Worm (Caenorhabditis elegans): ENCODE measurements around the gene D1025.10.

D1025.10 gene

DNA sequence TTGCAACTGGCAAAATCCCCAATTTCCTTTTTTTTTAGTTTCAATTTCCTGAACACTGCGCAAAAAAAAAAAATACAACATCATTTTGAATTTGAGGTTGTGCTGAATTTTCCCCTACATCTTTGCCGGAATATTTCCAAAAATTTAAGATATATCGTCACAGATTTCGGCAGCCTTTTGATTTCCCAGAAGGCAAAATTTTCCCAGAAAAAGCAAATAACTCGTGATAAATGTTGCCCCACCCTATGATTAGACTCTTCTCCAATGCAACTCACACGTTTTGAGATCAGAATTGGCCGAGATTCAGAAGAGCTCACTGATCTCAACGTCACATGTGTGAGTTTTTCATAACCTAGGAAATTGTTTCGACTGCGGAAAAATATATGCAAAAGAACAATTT lies 24.2 kb upstream of the D1025.10 start:
- TF ChIP-seq unc-62 (GFP tag; optimal IDR thresholded peaks at IDR 0.05): no peak

DNA sequence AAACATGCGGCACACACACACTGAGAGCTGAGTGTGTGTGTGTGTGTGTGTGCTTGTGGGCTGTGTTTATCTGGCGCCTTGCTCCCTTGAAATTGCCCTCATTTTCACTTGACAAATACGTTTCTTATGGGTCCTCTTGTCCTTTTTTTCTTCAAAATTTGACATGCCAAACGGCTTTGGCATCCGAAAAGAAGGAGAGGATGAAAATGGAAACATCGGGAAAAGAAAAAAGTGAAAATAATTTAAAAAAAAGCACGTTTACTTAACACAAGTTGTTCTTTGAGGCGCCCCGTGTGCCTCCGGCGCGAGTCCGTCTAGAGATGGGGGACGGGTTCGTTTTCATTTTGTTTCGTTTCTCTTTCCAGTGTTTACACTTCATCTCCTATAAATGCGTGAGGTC lies 21.6 kb upstream of the D1025.10 start:
- TF ChIP-seq unc-62 (GFP tag; optimal IDR thresholded peaks at IDR 0.05): no peak

DNA sequence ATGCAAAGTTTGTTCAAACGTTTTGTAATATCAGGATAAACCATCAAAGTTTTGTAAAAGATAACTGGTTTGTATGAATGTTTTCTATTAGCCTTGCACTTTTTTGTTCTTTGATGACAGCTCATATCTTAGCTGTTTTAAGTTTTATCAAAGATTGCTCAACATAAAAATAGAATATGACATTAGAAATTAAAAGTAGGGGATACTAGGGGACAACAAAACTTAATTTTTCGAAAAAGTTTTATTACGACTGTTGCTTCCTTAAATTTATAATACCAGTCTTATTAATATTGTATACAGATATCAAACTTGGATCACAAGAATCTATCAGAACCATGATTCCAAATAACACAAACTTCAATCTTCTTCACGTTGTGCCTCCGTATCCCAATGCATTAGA lies 20.9 kb upstream of the D1025.10 start, which contains the start of gene ztf-14:
ztf-14 (plus strand) TSS at position 301 of the 400 bp plus-strand sequence.
- TF ChIP-seq unc-62 (GFP tag; optimal IDR thresholded peaks at IDR 0.05): no peak

DNA sequence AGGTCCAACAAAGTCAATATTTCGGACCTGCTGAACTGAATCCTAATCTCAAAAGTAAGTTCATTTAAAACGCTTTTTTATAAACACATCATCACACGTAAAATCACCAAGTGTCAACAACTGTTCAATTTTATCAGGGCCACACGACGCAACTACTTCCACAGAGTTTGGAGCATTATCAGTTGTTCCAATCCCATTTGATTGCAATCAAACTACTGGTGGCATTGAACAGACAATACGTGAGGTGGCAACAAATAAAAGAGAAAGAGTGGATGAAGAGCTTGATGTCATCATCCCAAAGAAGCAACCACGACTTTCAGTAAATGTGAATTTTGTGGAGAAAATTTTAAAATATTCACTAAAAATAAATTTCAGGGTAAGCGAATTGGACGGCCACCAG lies 20.1 kb upstream of the D1025.10 start:
- TF ChIP-seq unc-62 (GFP tag; optimal IDR thresholded peaks at IDR 0.05): no peak

DNA sequence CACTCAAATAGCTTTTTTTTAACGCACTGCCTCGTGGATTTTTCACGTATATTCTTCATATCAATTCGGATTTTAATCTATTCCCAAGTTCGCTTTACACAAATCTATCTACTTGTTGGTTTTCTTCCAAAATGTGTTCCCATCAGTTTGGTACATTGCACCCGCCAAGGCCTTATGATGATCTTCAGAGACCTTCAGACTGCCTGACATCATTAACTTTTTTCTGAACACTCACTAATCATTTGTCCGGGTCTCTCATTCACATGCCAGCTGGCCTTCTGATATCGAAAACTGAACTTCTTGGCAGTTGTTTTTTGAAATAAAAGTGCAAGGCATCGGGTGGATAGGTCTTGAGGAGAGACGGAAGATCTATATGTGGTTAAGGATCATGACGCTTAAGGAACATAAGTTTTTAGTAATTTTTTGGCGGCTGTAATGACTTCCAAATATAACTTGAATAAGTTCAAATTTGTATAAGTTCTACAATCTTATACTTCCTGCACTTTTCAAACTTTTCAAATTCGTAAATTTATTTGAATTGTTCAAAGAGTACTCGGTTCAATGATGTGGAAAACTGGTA lies 16.7 kb upstream of the D1025.10 start:
- no peak for TF ChIP-seq unc-62 (GFP tag; optimal IDR thresholded peaks at IDR 0.05)

DNA sequence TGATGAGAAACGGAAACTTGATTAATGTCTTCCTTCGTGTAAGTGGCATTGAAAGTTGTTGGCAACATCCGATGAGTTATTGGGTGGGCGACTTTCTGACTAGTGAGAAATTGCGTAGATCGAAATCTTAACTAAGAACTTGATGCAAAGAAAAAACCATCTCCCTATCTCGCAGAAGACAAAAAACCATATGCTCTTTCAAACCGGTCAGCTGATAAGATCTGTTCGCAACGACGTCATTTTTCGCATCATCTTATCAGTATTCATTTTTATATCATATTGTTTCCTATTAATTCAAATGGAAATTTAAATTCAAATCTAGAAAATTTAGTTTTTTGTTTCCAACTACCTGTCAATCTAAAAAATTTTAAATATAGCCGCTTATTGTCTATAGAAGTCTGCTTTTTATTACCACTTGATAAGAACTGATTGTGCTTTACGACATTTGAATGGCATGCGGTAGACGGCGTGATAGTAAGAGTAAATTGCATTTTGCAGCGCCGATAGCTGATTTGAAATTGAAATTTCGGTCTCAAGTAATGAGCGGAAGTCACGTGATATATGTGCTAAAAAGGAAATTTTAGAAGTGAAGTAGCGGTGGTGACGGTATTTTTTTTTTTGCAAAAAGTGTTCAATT lies 16.1 kb upstream of the D1025.10 start:
- no peak for TF ChIP-seq unc-62 (GFP tag; optimal IDR thresholded peaks at IDR 0.05)

DNA sequence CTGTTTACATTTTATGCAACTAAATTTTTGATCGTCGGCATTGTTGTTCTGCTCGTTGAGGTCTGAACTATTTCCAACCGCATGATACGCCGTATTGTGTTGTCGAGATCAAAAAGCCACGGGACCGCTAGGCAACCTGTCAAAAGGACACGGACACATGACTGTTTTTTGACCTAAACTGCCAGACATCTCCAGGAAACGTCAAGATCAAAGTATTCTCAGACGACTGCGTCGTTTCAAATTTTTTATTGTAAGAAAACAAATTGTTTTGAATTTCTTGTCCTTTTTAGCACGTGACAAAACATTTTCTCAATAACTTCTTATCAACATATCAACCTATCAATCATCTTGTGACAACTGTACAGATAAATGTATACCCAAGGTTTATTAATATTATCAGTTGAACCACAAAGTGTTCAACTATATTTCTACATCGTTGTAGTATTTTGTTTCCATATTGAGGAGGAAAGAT lies 14.5 kb upstream of the D1025.10 start:
- no peak for TF ChIP-seq unc-62 (GFP tag; optimal IDR thresholded peaks at IDR 0.05)

DNA sequence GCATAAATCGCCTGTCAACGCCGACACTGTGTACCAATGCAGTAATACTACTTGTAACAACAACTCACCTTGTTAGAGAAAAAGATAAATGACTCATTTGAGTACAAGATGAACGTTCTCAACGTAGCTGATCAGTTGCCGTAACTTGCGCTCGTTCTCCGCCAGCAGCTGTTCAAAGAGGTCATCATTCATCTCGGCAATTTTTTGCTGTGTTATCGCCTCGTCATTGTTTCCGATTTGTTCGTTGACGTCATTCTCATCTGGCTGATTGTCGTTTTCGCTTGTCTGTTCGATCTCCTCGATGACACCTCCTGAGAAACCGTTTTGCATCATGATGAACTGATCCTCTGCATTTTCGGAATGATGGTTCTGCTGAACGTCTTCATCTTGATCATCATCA lies 13.4 kb upstream of the D1025.10 start:
- no peak for TF ChIP-seq unc-62 (GFP tag; optimal IDR thresholded peaks at IDR 0.05)

DNA sequence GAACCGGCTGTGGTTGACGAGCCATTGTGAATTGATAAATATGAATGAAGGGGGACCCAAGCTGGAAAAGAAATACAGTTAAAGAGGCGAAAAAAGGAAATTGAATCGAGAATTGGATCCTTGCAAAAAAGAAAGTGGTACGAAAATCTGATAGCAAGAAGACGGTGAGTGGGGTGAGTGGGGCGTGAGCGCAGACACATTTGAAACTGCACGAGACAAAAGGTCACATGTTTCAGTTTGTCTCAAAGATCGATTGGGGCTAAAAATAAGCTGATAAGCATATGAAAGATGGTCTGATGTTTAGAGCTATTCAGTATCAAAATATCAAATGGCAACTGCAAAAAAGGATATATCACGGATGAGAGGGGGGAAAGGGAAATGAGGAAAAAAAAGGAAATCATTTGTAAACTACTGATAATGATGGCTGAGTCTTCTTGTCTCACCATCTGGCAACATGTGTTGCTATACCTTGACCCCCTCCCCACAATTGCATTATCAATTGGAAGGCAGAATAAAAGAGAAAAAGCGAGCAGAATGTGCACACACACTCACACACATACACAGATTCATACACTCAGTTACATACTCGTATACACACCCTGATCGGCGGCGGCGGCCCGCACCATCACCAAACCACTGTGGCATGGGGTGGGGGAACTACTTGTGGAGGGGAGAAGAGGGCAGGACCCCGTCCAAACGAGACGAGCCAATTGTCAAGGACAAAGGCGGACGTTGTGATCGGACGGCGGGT lies 12.7 kb upstream of the D1025.10 start, which contains the start of gene M163.1:
M163.1 (minus strand) TSS at position 25 of the 751 bp plus-strand sequence.
- TF ChIP-seq unc-62 (GFP tag; optimal IDR thresholded peaks at IDR 0.05): no peak

DNA sequence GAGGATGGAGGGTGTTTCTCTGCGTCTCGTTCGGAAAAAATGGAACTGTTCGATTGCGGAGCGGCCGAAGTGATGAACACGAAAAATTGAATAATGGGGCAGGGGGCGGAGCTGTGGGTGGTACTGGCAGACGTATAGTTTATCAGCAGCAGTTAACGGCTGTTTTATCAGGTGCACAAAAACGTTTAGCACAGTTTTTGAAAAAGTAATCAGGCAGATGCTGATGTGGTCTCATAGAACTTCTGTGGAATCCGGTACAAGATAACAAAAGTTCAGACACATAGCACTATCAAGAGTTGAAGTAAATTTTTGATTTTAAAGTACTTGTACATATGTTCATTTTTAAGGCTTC lies 12.1 kb upstream of the D1025.10 start:
- TF ChIP-seq unc-62 (GFP tag; optimal IDR thresholded peaks at IDR 0.05): no peak

DNA sequence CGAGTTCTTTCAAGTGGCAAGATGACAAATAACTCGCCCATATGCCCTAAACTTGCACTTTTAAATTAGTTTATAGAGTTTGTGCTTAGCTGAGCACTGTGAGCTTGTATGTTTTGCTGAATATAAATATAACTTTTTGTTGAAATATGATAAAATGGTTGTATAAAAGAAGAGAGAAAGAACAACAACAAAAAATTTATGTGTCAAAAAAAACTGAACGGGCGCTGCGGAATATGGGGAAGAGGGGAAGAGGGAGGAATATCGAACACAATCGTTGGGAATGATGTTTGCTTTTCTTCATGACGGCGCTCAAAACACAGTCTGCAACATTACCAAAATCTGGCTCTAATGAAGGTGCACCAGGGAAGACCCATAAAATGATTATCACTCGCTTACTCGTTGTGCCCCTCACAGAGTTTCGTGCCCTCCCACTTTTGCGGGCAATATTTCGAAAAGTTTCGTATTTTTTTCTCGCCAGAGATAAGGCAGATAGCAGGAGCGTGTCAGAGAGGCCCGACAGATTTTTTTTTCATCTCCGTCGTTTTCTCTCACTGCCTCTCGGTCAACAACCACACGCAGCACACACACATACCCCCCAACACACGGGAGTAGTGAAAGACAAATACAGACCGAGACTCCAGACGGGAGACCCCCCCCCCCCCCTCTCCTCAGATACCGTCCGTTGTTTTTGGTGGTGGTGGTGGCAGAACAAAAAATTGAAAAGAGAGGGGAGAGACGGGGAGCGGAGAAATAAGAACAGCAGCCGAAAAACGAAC lies 10.9 kb upstream of the D1025.10 start:
- no peak for TF ChIP-seq unc-62 (GFP tag; optimal IDR thresholded peaks at IDR 0.05)

DNA sequence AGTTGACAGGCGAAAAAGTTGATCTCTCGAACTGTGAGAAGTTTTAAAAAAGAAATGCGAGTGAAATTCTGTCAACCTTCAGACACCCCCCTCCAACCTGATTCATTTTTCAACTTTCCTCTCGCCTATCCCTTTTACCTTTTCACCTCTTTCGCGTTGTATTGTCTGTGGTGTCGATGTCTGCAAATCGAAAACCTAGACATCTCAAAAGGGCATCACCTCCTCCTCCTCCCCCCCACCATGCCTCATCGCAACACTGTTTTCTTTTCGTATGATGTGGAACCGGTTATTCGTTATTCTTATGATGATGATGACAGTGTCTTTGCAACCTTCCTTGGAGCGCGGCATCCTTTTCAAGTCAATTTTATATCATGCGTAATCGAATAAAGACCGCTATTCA lies 8.7 kb upstream of the D1025.10 start:
- no peak for TF ChIP-seq unc-62 (GFP tag; optimal IDR thresholded peaks at IDR 0.05)

DNA sequence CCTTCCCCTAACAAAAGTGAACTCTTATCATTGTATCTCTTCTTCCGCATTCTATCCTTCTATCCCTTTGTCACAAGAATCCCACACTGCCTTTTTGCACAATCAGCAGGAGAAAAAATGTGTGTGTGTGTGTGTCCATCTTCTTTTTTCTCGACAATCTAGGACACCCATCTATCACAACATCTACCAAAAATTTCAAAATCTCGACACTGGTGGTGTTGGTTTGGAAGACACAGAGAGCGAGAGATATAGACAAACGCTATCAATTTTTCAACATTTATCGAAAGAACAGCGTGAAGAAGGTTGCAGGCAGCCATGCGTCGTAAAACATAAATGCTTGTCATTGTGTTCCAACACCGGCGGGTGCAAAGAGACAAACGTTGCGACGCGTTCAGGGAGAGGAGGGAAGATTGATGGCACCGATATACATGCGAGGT lies 7.8 kb upstream of the D1025.10 start:
- TF ChIP-seq unc-62 (GFP tag; optimal IDR thresholded peaks at IDR 0.05): no peak

DNA sequence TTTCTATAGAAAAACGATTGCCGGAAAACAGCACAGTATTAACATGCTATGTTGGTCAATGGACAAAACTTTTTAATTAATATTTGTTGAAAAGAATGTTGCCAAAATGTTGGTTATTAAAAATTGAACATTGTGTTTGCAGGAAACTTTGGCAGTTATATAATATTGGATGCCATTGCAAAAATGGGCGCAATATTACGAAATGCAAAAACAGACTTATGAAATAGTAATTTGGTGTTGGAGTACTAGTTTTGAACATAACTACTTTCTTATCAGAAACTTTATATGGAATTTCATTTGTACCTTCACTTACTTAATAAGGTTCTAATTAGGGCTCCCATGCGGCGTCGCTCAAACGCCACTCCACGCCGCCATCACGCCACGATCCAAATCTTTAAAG lies 6.3 kb upstream of the D1025.10 start:
- no peak for TF ChIP-seq unc-62 (GFP tag; optimal IDR thresholded peaks at IDR 0.05)

DNA sequence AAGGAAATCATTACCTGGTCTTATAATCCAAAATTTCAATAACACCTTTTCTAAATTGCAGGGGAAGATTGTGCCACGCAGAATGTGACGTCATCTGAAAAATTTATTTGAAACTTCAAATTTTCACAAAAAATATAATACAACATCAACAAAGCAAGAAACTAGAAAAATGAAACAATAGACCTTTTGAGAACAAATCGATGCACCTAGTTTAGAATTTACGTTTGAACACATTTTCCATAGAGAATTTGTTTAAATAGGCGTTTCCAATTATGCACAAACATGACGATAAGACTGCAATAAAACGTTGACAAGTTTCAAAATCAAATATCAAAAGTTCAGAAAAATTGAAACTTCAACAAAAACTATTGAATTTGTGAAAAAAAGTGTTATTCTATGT lies 3.8 kb upstream of the D1025.10 start, which contains the start of gene fbxa-141:
fbxa-141 (minus strand) TSS at position 101 of the 400 bp plus-strand sequence.
- TF ChIP-seq unc-62 (GFP tag; optimal IDR thresholded peaks at IDR 0.05): no peak

DNA sequence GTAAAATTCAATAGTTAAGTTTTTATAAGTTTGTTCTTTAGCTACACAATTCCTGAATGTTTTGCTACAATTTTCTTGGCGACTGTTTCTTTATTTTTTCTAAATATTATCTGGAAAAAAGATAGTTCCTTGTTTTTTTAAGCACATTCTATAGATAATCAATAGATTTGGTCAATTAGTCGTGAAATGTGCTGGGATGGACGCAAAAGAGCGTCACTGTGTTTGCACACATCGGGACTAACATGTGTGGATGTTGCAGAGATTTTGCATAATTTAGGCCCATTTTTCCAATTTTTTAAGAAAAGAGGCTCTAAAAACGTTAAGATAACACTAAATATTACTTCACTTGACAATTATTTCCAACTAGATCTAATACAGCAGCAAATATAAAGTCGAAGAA lies 3.2 kb upstream of the D1025.10 start:
- TF ChIP-seq unc-62 (GFP tag; optimal IDR thresholded peaks at IDR 0.05): no peak
